Fruit fly (Drosophila melanogaster) whole organism, prepupa: ENCODE results near the gene CG15465.

ENCODE experiments used
- CG10631 ChIP-seq: fragments of 200-800 bp; sonication (Bioruptor generic); optimal IDR thresholded peaks from 2 replicates; lab custom pipeline; 2016; ENCODE audit warnings: missing biosample characterization, missing genetic modification characterization
- CG10669 ChIP-seq: fragments of 200-800 bp; sonication (Bioruptor generic); optimal IDR thresholded peaks from 3 replicates; lab custom pipeline; 2018; ENCODE audit warnings: missing biosample characterization, mild to moderate bottlenecking, missing genetic modification characterization, moderate library complexity
- Ets96B ChIP-seq: fragments of 200-800 bp; optimal IDR thresholded peaks from 2 replicates; lab custom pipeline; 2019; ENCODE audit warnings: missing biosample characterization, mild to moderate bottlenecking, missing genetic modification characterization, moderate library complexity
- OdsH ChIP-seq: fragments of 200-800 bp; sonication (Bioruptor generic); optimal IDR thresholded peaks from 3 replicates; lab custom pipeline; 2016; ENCODE audit warnings: missing biosample characterization, missing genetic modification characterization
- ss ChIP-seq, 2 experiments: fragments of 200-800 bp; sonication (Bioruptor generic); optimal IDR thresholded peaks; 2 replicates in 1 of 2; 3 replicates in 1 of 2; lab custom pipeline; 2017 to 2018; ENCODE audit warnings: mild to moderate bottlenecking in 2 of 2, missing biosample characterization in 2 of 2, missing genetic modification characterization in 2 of 2, moderate library complexity in 1 of 2

dm6 chrX:5055011-5055410 lies 30.5 kb upstream of the CG15465 start:
- TF ChIP-seq Ets96B (tag; lab: Kevin White, UChicago) (no peak), OdsH (no peak), CG10631 (GFP tag; lab: Kevin White, UChicago) (no peak), CG10669 (no peak), ss (GFP tag; optimal IDR thresholded peaks at IDR 0.05; lab: Kevin White, UChicago) (no peak)
